Worm (Caenorhabditis elegans): ENCODE data around the gene era-1.

DNA sequence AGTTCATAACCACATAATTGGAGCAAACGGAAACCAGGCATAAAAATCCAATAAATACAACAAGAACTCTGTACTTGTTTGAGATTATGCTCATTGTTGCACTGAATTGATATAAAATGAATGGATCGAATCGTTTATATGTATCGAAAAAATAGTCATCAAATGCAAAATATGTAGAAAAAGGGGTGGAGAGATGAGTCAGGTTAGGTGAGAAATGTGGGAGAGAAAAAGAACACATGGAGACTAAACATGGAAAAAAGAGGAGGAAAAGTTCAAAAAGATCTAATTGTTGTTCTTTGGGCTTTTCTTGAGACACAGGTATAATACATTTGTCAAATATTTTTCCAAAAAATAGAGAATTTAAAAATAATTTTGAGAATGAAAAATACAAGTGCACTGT is 14.5 kb upstream of the era-1 start, which contains the start of gene K11G9.5:
- no peak for TF ChIP-seq ama-1 (optimal IDR thresholded peaks at IDR 0.05)
- TF ChIP-seq zag-1 (tag; optimal IDR thresholded peaks at IDR 0.05): no peak

All from whole organism, L2 larva.